Fruit fly (Drosophila melanogaster) whole organism, wandering third instar larva: Measurements from ENCODE around the gene Six4.

Source experiments
- CG9705 ChIP-seq: fragments of 200-800 bp; sonication (Bioruptor generic); optimal IDR thresholded peaks from 2 replicates; lab custom pipeline; 2018; ENCODE audit warnings: missing biosample characterization, mild to moderate bottlenecking, missing genetic modification characterization
- Dfd ChIP-seq: fragments of >200 bp; optimal IDR thresholded peaks from 2 replicates; lab custom pipeline; 2017; ENCODE audit warnings: missing biosample characterization, missing genetic modification characterization
- Hr78 ChIP-seq: fragments of >200 bp; optimal IDR thresholded peaks from 2 replicates; lab custom pipeline; 2017; ENCODE audit warnings: missing biosample characterization, missing genetic modification characterization
- Hr83 ChIP-seq: fragments of 200-300 bp; sonication (Bioruptor generic); optimal IDR thresholded peaks from 2 replicates; lab custom pipeline; 2016; ENCODE audit warnings: missing biosample characterization, mild to moderate bottlenecking, missing genetic modification characterization, moderate library complexity; ENCODE audit not compliant: poor library complexity, severe bottlenecking
- Myc ChIP-seq: fragments of >200 bp; optimal IDR thresholded peaks from 2 replicates; lab custom pipeline; 2017
- N ChIP-seq: fragments of >200 bp; optimal IDR thresholded peaks from 2 replicates; lab custom pipeline; 2018; ENCODE audit warnings: missing biosample characterization, missing external identifiers, missing genetic modification characterization
- h ChIP-seq: fragments of 200-800 bp; sonication (Bioruptor generic); optimal IDR thresholded peaks from 3 replicates; lab custom pipeline; 2016; ENCODE audit warnings: missing biosample characterization, mild to moderate bottlenecking, missing genetic modification characterization
- pan ChIP-seq: fragments of >200 bp; optimal IDR thresholded peaks from 2 replicates; lab custom pipeline; 2017
- psq ChIP-seq: fragments of 200-800 bp; sonication (Bioruptor generic); optimal IDR thresholded peaks from 3 replicates; lab custom pipeline; 2017; ENCODE audit warnings: missing biosample characterization, mild to moderate bottlenecking, missing genetic modification characterization, moderate library complexity
- sage ChIP-seq: fragments of 200-800 bp; sonication (Bioruptor generic); optimal IDR thresholded peaks from 2 replicates; lab custom pipeline; 2016; ENCODE audit warnings: missing biosample characterization, mild to moderate bottlenecking, missing genetic modification characterization
- usp ChIP-seq: fragments of >200 bp; optimal IDR thresholded peaks from 2 replicates; lab custom pipeline; 2017; ENCODE audit warnings: missing biosample characterization, missing genetic modification characterization
- woc ChIP-seq: sonication (Bioruptor generic); optimal IDR thresholded peaks from 2 replicates; lab custom pipeline; 2016; ENCODE audit warnings: missing biosample characterization, mild to moderate bottlenecking, missing genetic modification characterization

DNA sequence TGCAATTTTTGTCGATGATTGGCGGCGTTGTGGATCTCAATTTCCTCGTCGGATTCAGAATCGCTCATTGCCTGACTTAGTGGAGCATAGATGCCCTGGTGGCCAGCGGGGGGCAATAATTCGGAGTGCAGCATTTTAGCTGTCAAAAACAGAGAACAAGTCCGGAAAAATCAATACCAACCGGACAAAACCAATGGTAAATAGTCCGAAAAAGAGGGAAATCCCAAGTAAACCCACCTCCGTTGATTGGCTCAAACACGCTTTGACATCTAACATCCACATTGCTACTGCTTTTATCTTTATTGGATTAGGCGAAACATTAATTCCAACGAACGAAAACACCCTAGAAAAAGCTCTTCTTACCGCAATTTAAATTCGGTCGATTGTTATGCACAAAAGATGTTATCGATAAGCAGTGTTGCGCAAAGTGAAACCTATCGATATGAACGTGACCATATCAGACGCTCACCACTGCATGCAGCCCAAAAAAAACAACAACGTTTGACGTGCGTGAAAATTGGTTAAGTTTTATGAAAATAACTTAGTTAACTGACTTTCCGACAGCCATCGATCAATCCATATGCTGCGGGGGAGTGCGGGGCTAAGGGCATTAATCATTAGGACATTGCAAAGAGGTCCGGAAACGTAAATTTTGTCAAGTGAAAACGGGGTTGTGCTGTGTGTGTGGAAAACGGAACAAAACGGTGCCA, 23.2 kb upstream of the Six4 start, which contains the start of the genes CG3618 and Pka-R1:
- no peak for TF ChIP-seq Dfd (GFP tag; lab: Kevin White, UChicago)
- no peak for TF ChIP-seq Hr78 (GFP tag; lab: Kevin White, UChicago)
- TF ChIP-seq usp = no peak
- TF ChIP-seq h = no peak
- no peak for TF ChIP-seq sage (GFP tag; lab: Kevin White, UChicago)
- TF ChIP-seq Hr83 (GFP tag; lab: Kevin White, UChicago) = peak; percentile 14
- TF ChIP-seq CG9705 (GFP tag; lab: Kevin White, UChicago) = no peak
- no peak for TF ChIP-seq Myc
- no peak for TF ChIP-seq woc (GFP tag; lab: Kevin White, UChicago)
- no peak for TF ChIP-seq N (GFP tag; lab: Kevin White, UChicago)
- peak; percentile 29 for TF ChIP-seq psq
- TF ChIP-seq pan (lab: Kevin White, UChicago) = no peak
